Worm (Caenorhabditis elegans): Measurements from ENCODE around the gene ugt-48.

The ugt-48 gene

DNA sequence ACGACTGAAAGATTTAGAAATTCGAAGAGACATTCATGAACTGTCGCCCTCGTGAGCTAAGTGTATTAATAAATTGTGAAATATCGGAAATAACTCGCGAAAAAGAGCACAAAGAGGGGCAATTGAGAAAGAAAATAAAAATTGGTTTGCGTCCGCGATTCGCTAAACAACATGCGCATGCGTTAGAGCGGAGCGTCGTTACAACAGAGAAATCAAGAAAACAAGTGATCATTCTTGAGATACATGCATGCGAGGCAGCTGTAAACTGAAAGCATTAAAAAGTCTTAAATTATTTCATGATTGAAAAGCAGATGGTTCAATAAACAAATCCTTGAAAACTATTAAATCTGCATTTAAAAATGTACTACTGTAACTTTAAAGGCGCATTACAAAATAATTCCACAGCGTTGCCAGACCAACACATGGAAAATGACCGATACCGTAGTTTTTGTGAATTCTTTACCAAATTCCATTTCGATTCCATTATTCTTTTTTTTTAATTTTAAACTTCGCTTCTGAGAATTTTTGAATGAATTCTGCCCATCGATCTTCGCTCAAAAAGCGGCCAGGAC lies 11.5 kb downstream of the ugt-48 start, which contains the start of the genes cox-16 and syp-2:
cox-16 (minus strand) TSS at position 4 of the 572 bp plus-strand sequence.
syp-2 (plus strand) TSS at position 248 of the 572 bp plus-strand sequence.
- TF ChIP-seq nhr-48 (tag; optimal IDR thresholded peaks at IDR 0.05) = no peak
- peak; percentile 18 for TF ChIP-seq hlh-30 (tag; optimal IDR thresholded peaks at IDR 0.05; ENCODE audit: insufficient read depth)
- TF ChIP-seq T20F7.1 (GFP tag; optimal IDR thresholded peaks at IDR 0.05) = peak; percentile 96
- TF ChIP-seq hmg-1.1 (GFP tag; IDR thresholded peaks at IDR 0.05) = 0 out of 2 replicates have a peak, but pooled peaks have one; percentile 32
- TF ChIP-seq snpc-4 (tag; optimal IDR thresholded peaks at IDR 0.05) = no peak
- no peak for TF ChIP-seq zfp-3 (GFP tag; conservative IDR thresholded peaks at IDR 0.05)
- TF ChIP-seq attf-4 (tag; optimal IDR thresholded peaks at IDR 0.05) = no peak
- TF ChIP-seq tra-1 (GFP tag; IDR thresholded peaks at IDR 0.05) = no peak
- no peak for TF ChIP-seq F49E8.2 (tag; optimal IDR thresholded peaks at IDR 0.05; ENCODE audit: borderline replicate concordance)
- TF ChIP-seq lim-7 (GFP tag; IDR thresholded peaks at IDR 0.05) = no peak
- 0 out of 2 replicates have a peak, but pooled peaks have one; percentile 36 for TF ChIP-seq snpc-1.2 (GFP tag; IDR thresholded peaks at IDR 0.05)
- TF ChIP-seq F10B5.3 (tag; optimal IDR thresholded peaks at IDR 0.05) = no peak
- TF ChIP-seq egl-43 (GFP tag; IDR thresholded peaks at IDR 0.05) = no peak
- TF ChIP-seq ztf-11 (tag; optimal IDR thresholded peaks at IDR 0.05) = no peak
- peak; percentile 26 for TF ChIP-seq unc-130 (GFP tag; optimal IDR thresholded peaks at IDR 0.05)
- TF ChIP-seq aly-2 (tag; optimal IDR thresholded peaks at IDR 0.05) = no peak
- TF ChIP-seq lin-29 (GFP tag; IDR thresholded peaks at IDR 0.05) = no peak
- no peak for TF ChIP-seq F37D6.2 (tag; optimal IDR thresholded peaks at IDR 0.05)
- TF ChIP-seq fos-1 (tag; optimal IDR thresholded peaks at IDR 0.05) = no peak
- no peak for TF ChIP-seq ceh-28 (tag; optimal IDR thresholded peaks at IDR 0.05)
- TF ChIP-seq Y48G9A.11 (GFP tag; IDR thresholded peaks at IDR 0.05) = peak; percentile 97
- no peak for TF ChIP-seq mep-1 (tag; optimal IDR thresholded peaks at IDR 0.05)
- TF ChIP-seq hif-1 (tag; optimal IDR thresholded peaks at IDR 0.05) = no peak
- TF ChIP-seq mes-2 (tag; optimal IDR thresholded peaks at IDR 0.05; ENCODE audit: poor library complexity, severe bottlenecking) = peak; percentile 8
- TF ChIP-seq dmd-8 (GFP tag; IDR thresholded peaks at IDR 0.05) = no peak
- no peak for TF ChIP-seq lin-13 (GFP tag; optimal IDR thresholded peaks at IDR 0.05)
- no peak for TF ChIP-seq ces-1 (GFP tag; optimal IDR thresholded peaks at IDR 0.05)
- no peak for TF ChIP-seq nhr-28 (tag; optimal IDR thresholded peaks at IDR 0.05)
- TF ChIP-seq lin-1 (GFP tag; IDR thresholded peaks at IDR 0.05) = no peak

DNA sequence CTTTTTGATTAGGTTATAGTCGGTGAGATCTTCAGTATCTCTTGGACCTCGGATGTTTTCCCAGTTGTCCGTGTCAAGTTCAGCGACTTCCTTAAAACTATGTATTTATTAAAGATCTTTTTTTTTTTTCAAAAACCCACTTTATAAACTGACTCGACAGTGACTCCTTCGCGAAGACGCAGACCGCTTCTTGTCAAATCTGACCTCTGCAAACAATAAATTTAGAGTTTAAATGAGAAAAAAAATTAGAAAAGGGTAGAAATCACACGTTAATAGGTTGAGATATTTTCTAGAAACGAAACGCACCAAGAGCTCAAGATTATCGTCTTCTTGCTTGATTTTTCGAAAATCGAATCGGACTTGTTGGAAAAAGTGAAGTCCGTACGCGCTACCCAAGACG lies 12.1 kb downstream of the ugt-48 start, which contains the start of gene C24G6.8:
C24G6.8 (minus strand) TSS at position 101 of the 400 bp plus-strand sequence.
- no peak for TF ChIP-seq lin-29 (GFP tag; IDR thresholded peaks at IDR 0.05)
- peak in 1 of 2 experiments; percentile 3 for TF ChIP-seq unc-62 (GFP tag; optimal IDR thresholded peaks at IDR 0.05 in 1 of 2)
- TF ChIP-seq unc-62 (tag; optimal IDR thresholded peaks at IDR 0.05) = no peak

DNA sequence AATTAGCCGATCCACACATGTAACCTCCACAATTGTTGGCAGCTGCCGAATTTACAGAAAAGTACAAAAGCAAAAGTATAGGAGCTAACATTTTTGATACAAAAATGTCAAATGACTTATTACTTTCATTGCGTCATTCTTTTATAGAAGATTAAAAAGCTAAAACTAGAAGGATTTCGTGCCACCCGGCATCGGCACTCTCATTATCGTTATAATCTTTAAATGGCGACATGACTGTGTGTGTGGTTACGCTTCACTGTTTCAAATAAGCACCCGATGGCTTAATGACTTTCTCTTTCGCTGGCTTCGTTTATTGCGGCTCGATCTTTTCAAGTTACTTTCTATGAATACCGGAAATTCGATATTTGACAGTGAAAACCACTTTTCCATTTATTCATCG lies 14.1 kb downstream of the ugt-48 start, which contains the start of gene grl-1:
grl-1 (minus strand) TSS at position 101 of the 400 bp plus-strand sequence.
- TF ChIP-seq egl-43 (GFP tag; IDR thresholded peaks at IDR 0.05) (no peak), fkh-10 (GFP tag; optimal IDR thresholded peaks at IDR 0.05) (no peak), lir-3 (tag; optimal IDR thresholded peaks at IDR 0.05) (no peak), ces-1 (GFP tag; optimal IDR thresholded peaks at IDR 0.05) (no peak), nhr-11 (tag; optimal IDR thresholded peaks at IDR 0.05) (no peak), unc-130 (GFP tag; optimal IDR thresholded peaks at IDR 0.05) (no peak), ZK337.2 (GFP tag; IDR thresholded peaks at IDR 0.05) (no peak), nhr-10 (tag; optimal IDR thresholded peaks at IDR 0.05) (no peak), lim-7 (GFP tag; IDR thresholded peaks at IDR 0.05) (no peak), ctbp-1 (GFP tag; IDR thresholded peaks at IDR 0.05) (no peak), unc-39 (tag; optimal IDR thresholded peaks at IDR 0.05) (no peak), dpl-1 (GFP tag; optimal IDR thresholded peaks at IDR 0.05) (no peak), dmd-9 (GFP tag; IDR thresholded peaks at IDR 0.05) (no peak), ZK546.5 (tag; optimal IDR thresholded peaks at IDR 0.05) (no peak), R02D3.7 (tag; optimal IDR thresholded peaks at IDR 0.05) (no peak), hmg-1.1 (GFP tag; IDR thresholded peaks at IDR 0.05) (no peak)
